Worm (Caenorhabditis elegans) whole organism, L2 larva: ENCODE measurements around the gene C16A11.7.

Experiments used
- C34F6.9 ChIP-seq: fragments of 150-350 bp; optimal IDR thresholded peaks from 2 replicates; lab custom pipeline; 2014; ENCODE audit warnings: missing biosample characterization, missing genetic modification characterization
- F13H6.1 ChIP-seq: sonication (generic microtip); optimal IDR thresholded peaks from 2 replicates; lab custom pipeline; 2016; ENCODE audit warnings: missing genetic modification characterization, missing compliant biosample characterization
- R02D3.7 ChIP-seq: fragments of 150-350 bp; optimal IDR thresholded peaks from 2 replicates; lab custom pipeline; 2014; ENCODE audit warnings: missing biosample characterization, missing genetic modification characterization
- Y55F3AM.14 ChIP-seq: fragments of 200-800 bp; sonication (Bioruptor generic); optimal IDR thresholded peaks from 2 replicates; lab custom pipeline; 2018; ENCODE audit warnings: mild to moderate bottlenecking, missing genetic modification characterization, missing compliant biosample characterization
- ZK546.5 ChIP-seq: sonication (generic microtip); optimal IDR thresholded peaks from 2 replicates; lab custom pipeline; 2017; ENCODE audit warnings: missing biosample characterization, missing genetic modification characterization
- alr-1 ChIP-seq: fragments of 150-350 bp; optimal IDR thresholded peaks from 2 replicates; lab custom pipeline; 2014; ENCODE audit warnings: missing biosample characterization, missing genetic modification characterization
- aly-2 ChIP-seq: fragments of 150-350 bp; optimal IDR thresholded peaks from 2 replicates; lab custom pipeline; 2014; ENCODE audit warnings: missing biosample characterization, missing genetic modification characterization
- ama-1 ChIP-seq: fragments of 150-350 bp; optimal IDR thresholded peaks from 2 replicates; lab custom pipeline; 2018; ENCODE audit warnings: inconsistent platforms
- blmp-1 ChIP-seq: sonication (generic microtip); optimal IDR thresholded peaks from 2 replicates; lab custom pipeline; 2017; ENCODE audit warnings: missing genetic modification characterization, mild to moderate bottlenecking, missing compliant biosample characterization, antibody characterized with exemption, moderate library complexity; ENCODE audit not compliant: insufficient read depth
- ceh-16 ChIP-seq: fragments of 150-350 bp; optimal IDR thresholded peaks from 2 replicates; lab custom pipeline; 2014; ENCODE audit warnings: missing biosample characterization, missing genetic modification characterization
- ceh-82 ChIP-seq: fragments of 150-350 bp; optimal IDR thresholded peaks from 2 replicates; lab custom pipeline; 2014; ENCODE audit warnings: missing biosample characterization, missing genetic modification characterization
- crh-2 ChIP-seq: sonication (generic microtip); optimal IDR thresholded peaks from 2 replicates; lab custom pipeline; 2017; ENCODE audit warnings: missing biosample characterization, missing genetic modification characterization
- dmd-4 ChIP-seq: sonication (generic microtip); optimal IDR thresholded peaks from 2 replicates; lab custom pipeline; 2017; ENCODE audit warnings: missing biosample characterization, missing genetic modification characterization
- egl-27 ChIP-seq: sonication (generic microtip); optimal IDR thresholded peaks from 3 replicates; lab custom pipeline; 2017; ENCODE audit warnings: missing biosample characterization, missing genetic modification reagents, missing genetic modification characterization
- elt-1 ChIP-seq: fragments of 150-350 bp; optimal IDR thresholded peaks from 2 replicates; lab custom pipeline; 2014; ENCODE audit warnings: missing biosample characterization, missing genetic modification characterization
- elt-3 ChIP-seq: sonication (generic microtip); optimal IDR thresholded peaks from 2 replicates; lab custom pipeline; 2017; ENCODE audit warnings: missing biosample characterization, missing genetic modification characterization
- fos-1 ChIP-seq: fragments of 150-350 bp; optimal IDR thresholded peaks from 2 replicates; lab custom pipeline; 2014; ENCODE audit warnings: missing biosample characterization, missing genetic modification characterization
- gmeb-1 ChIP-seq: fragments of 150-350 bp; optimal IDR thresholded peaks from 2 replicates; lab custom pipeline; 2014; ENCODE audit warnings: missing biosample characterization, missing genetic modification characterization
- lin-11 ChIP-seq: fragments of 150-350 bp; sonication (generic microtip); optimal IDR thresholded peaks from 2 replicates; lab custom pipeline; 2014; ENCODE audit warnings: missing biosample characterization, missing genetic modification characterization, inconsistent platforms, mixed read lengths
- lin-13 ChIP-seq: fragments of 150-350 bp; optimal IDR thresholded peaks from 2 replicates; lab custom pipeline; 2014; ENCODE audit warnings: missing biosample characterization, missing genetic modification reagents, missing genetic modification characterization
- lin-39 ChIP-seq: fragments of 150-350 bp; optimal IDR thresholded peaks from 2 replicates; lab custom pipeline; 2014; ENCODE audit warnings: missing biosample characterization, missing genetic modification reagents, missing genetic modification characterization
- lsy-2 ChIP-seq, 2 experiments: fragments of 150-350 bp in 1 of 2; sonication (generic microtip) in 1 of 2; optimal IDR thresholded peaks; 2 replicates each; lab custom pipeline; 2014 to 2017; ENCODE audit warnings: missing biosample characterization in 2 of 2, missing genetic modification characterization in 2 of 2
- mab-5 ChIP-seq: fragments of 150-350 bp; optimal IDR thresholded peaks from 2 replicates; lab custom pipeline; 2014; ENCODE audit warnings: missing biosample characterization, missing genetic modification characterization
- mbf-1 ChIP-seq: sonication (generic microtip); optimal IDR thresholded peaks from 2 replicates; lab custom pipeline; 2017; ENCODE audit warnings: missing biosample characterization, missing genetic modification characterization
- mdl-1 ChIP-seq, 2 experiments: fragments of 150-350 bp in 1 of 2; sonication (generic microtip) in 1 of 2; optimal IDR thresholded peaks; 2 replicates each; lab custom pipeline; 2017; ENCODE audit warnings: missing biosample characterization in 2 of 2, missing genetic modification characterization in 2 of 2
- nhr-10 ChIP-seq: sonication (generic microtip); optimal IDR thresholded peaks from 2 replicates; lab custom pipeline; 2017; ENCODE audit warnings: missing biosample characterization, missing genetic modification characterization
- nhr-11 ChIP-seq: fragments of 150-350 bp; optimal IDR thresholded peaks from 2 replicates; lab custom pipeline; 2014; ENCODE audit warnings: missing biosample characterization, missing genetic modification characterization
- nhr-12 ChIP-seq: fragments of 150-350 bp; optimal IDR thresholded peaks from 2 replicates; lab custom pipeline; 2014; ENCODE audit warnings: missing biosample characterization, missing genetic modification characterization
- nhr-129 ChIP-seq: fragments of 150-350 bp; optimal IDR thresholded peaks from 2 replicates; lab custom pipeline; 2014; ENCODE audit warnings: missing biosample characterization, missing genetic modification characterization
- nhr-21 ChIP-seq: fragments of 150-350 bp; optimal IDR thresholded peaks from 2 replicates; lab custom pipeline; 2014; ENCODE audit warnings: missing biosample characterization, missing genetic modification characterization
- nhr-23 ChIP-seq: fragments of 150-350 bp; optimal IDR thresholded peaks from 2 replicates; lab custom pipeline; 2014; ENCODE audit warnings: missing biosample characterization, missing genetic modification reagents, missing genetic modification characterization
- nhr-237 ChIP-seq: fragments of 150-350 bp; optimal IDR thresholded peaks from 2 replicates; lab custom pipeline; 2014; ENCODE audit warnings: missing biosample characterization, missing genetic modification characterization
- nhr-25 ChIP-seq: fragments of 150-350 bp; sonication (generic microtip); optimal IDR thresholded peaks from 3 replicates; lab custom pipeline; 2014; ENCODE audit warnings: missing biosample characterization, missing genetic modification characterization
- nhr-6 ChIP-seq: fragments of 150-350 bp; optimal IDR thresholded peaks from 2 replicates; lab custom pipeline; 2014; ENCODE audit warnings: missing biosample characterization, missing genetic modification characterization
- nhr-77 ChIP-seq: fragments of 150-350 bp; optimal IDR thresholded peaks from 2 replicates; lab custom pipeline; 2014; ENCODE audit warnings: missing biosample characterization, missing genetic modification characterization
- peb-1 ChIP-seq: fragments of 150-350 bp; optimal IDR thresholded peaks from 2 replicates; lab custom pipeline; 2014; ENCODE audit warnings: missing biosample characterization, missing genetic modification characterization
- sem-4 ChIP-seq: fragments of 150-350 bp; optimal IDR thresholded peaks from 2 replicates; lab custom pipeline; 2014; ENCODE audit warnings: missing biosample characterization, missing genetic modification reagents, missing genetic modification characterization
- skn-1 ChIP-seq: sonication (generic microtip); optimal IDR thresholded peaks from 2 replicates; lab custom pipeline; 2017; ENCODE audit warnings: missing biosample characterization, missing genetic modification characterization
- sma-3 ChIP-seq: sonication (generic microtip); optimal IDR thresholded peaks from 2 replicates; lab custom pipeline; 2016; ENCODE audit warnings: missing genetic modification reagents, missing genetic modification characterization, missing compliant biosample characterization
- sma-9 ChIP-seq, 2 experiments: fragments of 150-350 bp in 1 of 2; sonication (generic microtip) in 1 of 2; optimal IDR thresholded peaks; 2 replicates each; lab custom pipeline; 2014 to 2016; ENCODE audit warnings: missing genetic modification characterization in 2 of 2, mild to moderate bottlenecking in 1 of 2, missing biosample characterization in 1 of 2, missing compliant biosample characterization in 1 of 2, missing genetic modification reagents in 1 of 2, moderate library complexity in 1 of 2
- snpc-4 ChIP-seq: fragments of 150-350 bp; optimal IDR thresholded peaks from 2 replicates; lab custom pipeline; 2014; ENCODE audit warnings: missing biosample characterization, missing genetic modification characterization
- unc-39 ChIP-seq: fragments of 150-350 bp; optimal IDR thresholded peaks from 2 replicates; lab custom pipeline; 2014; ENCODE audit warnings: missing biosample characterization, missing genetic modification characterization
- unc-55 ChIP-seq: fragments of 150-350 bp; sonication (generic microtip); optimal IDR thresholded peaks from 3 replicates; lab custom pipeline; 2014; ENCODE audit warnings: missing biosample characterization, missing genetic modification reagents, missing genetic modification characterization
- unc-62 ChIP-seq: fragments of 150-350 bp; optimal IDR thresholded peaks from 2 replicates; lab custom pipeline; 2014; ENCODE audit warnings: missing biosample characterization, missing genetic modification reagents, missing genetic modification characterization
- zag-1 ChIP-seq: fragments of 150-350 bp; optimal IDR thresholded peaks from 2 replicates; lab custom pipeline; 2014; ENCODE audit warnings: missing biosample characterization, missing genetic modification characterization
- ztf-1 ChIP-seq: fragments of 200-800 bp; sonication (Bioruptor generic); conservative IDR thresholded peaks from 2 replicates; pipeline ENCODE4 v1.3.6; 2022; ENCODE audit warnings: missing genetic modification characterization, missing compliant biosample characterization
- ztf-11 ChIP-seq: sonication (generic microtip); optimal IDR thresholded peaks from 2 replicates; lab custom pipeline; 2017; ENCODE audit warnings: missing biosample characterization, missing genetic modification characterization
- ztf-4 ChIP-seq: fragments of 150-350 bp; optimal IDR thresholded peaks from 2 replicates; lab custom pipeline; 2014; ENCODE audit warnings: missing biosample characterization, missing genetic modification characterization

Gene C16A11.7

ce11 chrII:4256541-4257001, at the start of gene C16A11.7:
Gene C16A11.7 (minus strand): TSS chrII:4256951.
- TF ChIP-seq ceh-82 (tag; lab: Kevin White, UChicago) (no peak), lin-13 (GFP tag; lab: Kevin White, UChicago) (no peak), sma-9 (GFP tag; optimal IDR thresholded peaks at IDR 0.05; lab: Kevin White, UChicago) (no peak), sma-9 (tag; optimal IDR thresholded peaks at IDR 0.05; lab: Kevin White, UChicago) (no peak), sem-4 (no peak), nhr-10 (no peak)
- TF ChIP-seq, all 48 proteins: peak for 0

- no peak for TF ChIP-seq dmd-4 (tag; lab: Kevin White, UChicago)
- TF ChIP-seq nhr-21, result no peak
- no peak for TF ChIP-seq mdl-1 (tag; optimal IDR thresholded peaks at IDR 0.05; lab: Kevin White, UChicago)
- no peak for TF ChIP-seq snpc-4 (tag; lab: Kevin White, UChicago)
- TF ChIP-seq lin-13 (GFP tag; lab: Kevin White, UChicago), result no peak
- no peak for TF ChIP-seq crh-2 (tag; lab: Kevin White, UChicago)
- TF ChIP-seq lsy-2 (tag; optimal IDR thresholded peaks at IDR 0.05; lab: Kevin White, UChicago), result no peak
- no peak for TF ChIP-seq zag-1 (tag; lab: Kevin White, UChicago)
- no peak for TF ChIP-seq fos-1
- no peak for TF ChIP-seq unc-39 (tag; lab: Kevin White, UChicago)
- no peak for TF ChIP-seq R02D3.7 (tag; lab: Kevin White, UChicago)
Measured at ce11 chrII:4301307-4301706, 44.6 kb upstream of the C16A11.7 start, which contains the start of gene gtf-2F1. Gene gtf-2F1 (plus strand): TSS chrII:4301607.

ce11 chrII:4299227-4299703, 42.5 kb upstream of the C16A11.7 start, which contains the start of gene sco-1:
Gene sco-1 (plus strand): TSS chrII:4299653.
- TF ChIP-seq mdl-1 (tag; optimal IDR thresholded peaks at IDR 0.05; lab: Kevin White, UChicago) (peak in 1 of 2 experiments; percentile 70), crh-2 (tag; lab: Kevin White, UChicago) (peak; percentile 97), aly-2 (tag; lab: Kevin White, UChicago) (no peak), peb-1 (tag; lab: Kevin White, UChicago) (no peak), ama-1 (lab: Kevin White, UChicago) (peak; percentile 63), nhr-11 (no peak), nhr-23 (no peak), unc-39 (tag; lab: Kevin White, UChicago) (no peak), nhr-21 (peak; percentile 94), sma-3 (GFP tag; lab: Kevin White, UChicago) (peak; percentile 98), ztf-11 (tag; lab: Kevin White, UChicago) (peak; percentile 32), unc-62 (GFP tag; lab: Kevin White, UChicago) (peak; percentile 82), lin-39 (tag; lab: Kevin White, UChicago) (no peak), ceh-16 (peak; percentile 95), alr-1 (tag; lab: Kevin White, UChicago) (no peak), nhr-77 (tag; lab: Kevin White, UChicago) (peak; percentile 73), fos-1 (peak; percentile 91), nhr-12 (tag; lab: Kevin White, UChicago) (peak; percentile 34), egl-27 (peak; percentile 95), gmeb-1 (tag; lab: Kevin White, UChicago) (peak; percentile 93), dmd-4 (tag; lab: Kevin White, UChicago) (peak; percentile 31), ceh-82 (tag; lab: Kevin White, UChicago) (no peak), ztf-1 (GFP tag; lab: Robert Waterston, UW) (no peak), nhr-25 (tag; lab: Kevin White, UChicago) (peak; percentile 96), sma-9 (GFP tag; optimal IDR thresholded peaks at IDR 0.05; lab: Kevin White, UChicago) (peak; percentile 98), sma-9 (tag; optimal IDR thresholded peaks at IDR 0.05; lab: Kevin White, UChicago) (no peak), nhr-6 (tag; lab: Kevin White, UChicago) (peak; percentile 81), mab-5 (tag; lab: Kevin White, UChicago) (peak; percentile 95), elt-1 (tag; lab: Kevin White, UChicago) (no peak), lsy-2 (tag; optimal IDR thresholded peaks at IDR 0.05; lab: Kevin White, UChicago) (peak; percentile 93 to 97), snpc-4 (tag; lab: Kevin White, UChicago) (peak; percentile 85), Y55F3AM.14 (GFP tag; lab: Kevin White, UChicago) (peak; percentile 84), ZK546.5 (tag; lab: Kevin White, UChicago) (peak; percentile 72), ztf-4 (peak; percentile 82), nhr-237 (tag; lab: Kevin White, UChicago) (peak; percentile 60), elt-3 (tag; lab: Kevin White, UChicago) (no peak), unc-55 (GFP tag; lab: Kevin White, UChicago) (peak; percentile 99), nhr-10 (peak; percentile 49), skn-1 (peak; percentile 4), R02D3.7 (tag; lab: Kevin White, UChicago) (peak; percentile 100), nhr-129 (tag; lab: Kevin White, UChicago) (peak; percentile 79), F13H6.1 (tag; lab: Kevin White, UChicago) (peak; percentile 94), lin-11 (tag; lab: Kevin White, UChicago) (peak; percentile 96), blmp-1 (tag; lab: Kevin White, UChicago) (peak; percentile 74), mbf-1 (tag; lab: Kevin White, UChicago) (no peak), C34F6.9 (tag; lab: Kevin White, UChicago) (peak; percentile 95)
